Worm (Caenorhabditis elegans) whole organism, L4 larva: ENCODE measurements around the gene F13D12.5.

Source experiments
- jun-1 ChIP-seq: fragments of 150-350 bp; optimal IDR thresholded peaks from 2 replicates; lab custom pipeline; 2014; ENCODE audit warnings: missing biosample characterization, missing genetic modification reagents, missing genetic modification characterization
- unc-39 ChIP-seq: sonication (generic microtip); optimal IDR thresholded peaks from 2 replicates; lab custom pipeline; 2017; ENCODE audit warnings: missing biosample characterization, missing genetic modification characterization

ce11 chrII:11739199-11739598, 12.6 kb downstream of the F13D12.5 start, which contains the start of gene ctsa-1.2:
- TF ChIP-seq unc-39 (tag; lab: Kevin White, UChicago) (no peak), jun-1 (tag; lab: Kevin White, UChicago) (no peak)
